Worm (Caenorhabditis elegans): ENCODE results near the gene Y69E1A.3.

ce11 chrIV:10958230-10958588 lies 6.1 kb downstream of the Y69E1A.3 start, which contains the start of gene sri-19:
- TF ChIP-seq elt-3 (tag; optimal IDR thresholded peaks at IDR 0.05), result no peak
- TF ChIP-seq nhr-28 (tag; optimal IDR thresholded peaks at IDR 0.05), result no peak
- TF ChIP-seq pax-3 (tag; optimal IDR thresholded peaks at IDR 0.05), result no peak
- no peak for TF ChIP-seq nhr-237 (tag; optimal IDR thresholded peaks at IDR 0.05)
- no peak for TF ChIP-seq ceh-88 (GFP tag; IDR thresholded peaks at IDR 0.05)
- no peak for TF ChIP-seq nhr-12 (tag; optimal IDR thresholded peaks at IDR 0.05)
- TF ChIP-seq unc-130 (tag; optimal IDR thresholded peaks at IDR 0.05), result no peak
- peak; percentile 51 for TF ChIP-seq lin-14 (GFP tag; optimal IDR thresholded peaks at IDR 0.05)
- no peak for TF ChIP-seq snpc-4 (tag; optimal IDR thresholded peaks at IDR 0.05)
- no peak for TF ChIP-seq pqm-1 (tag; optimal IDR thresholded peaks at IDR 0.05)
- TF ChIP-seq unc-62 (GFP tag; optimal IDR thresholded peaks at IDR 0.05), result no peak
- TF ChIP-seq ces-1 (GFP tag; optimal IDR thresholded peaks at IDR 0.05), result no peak
- no peak for TF ChIP-seq grh-1 (GFP tag; IDR thresholded peaks at IDR 0.05)
- no peak for TF ChIP-seq F16B12.6 (tag; optimal IDR thresholded peaks at IDR 0.05)
